Worm (Caenorhabditis elegans): ENCODE data around the gene exc-9.

Gene exc-9

ce11 chrIV:7914991-7915390 lies 25.8 kb downstream of the exc-9 start, which contains the start of gene C49H3.4:
Gene C49H3.4 (plus strand): TSS chrIV:7915291.
- TF ChIP-seq mxl-2 (GFP tag; conservative IDR thresholded peaks at IDR 0.05): no peak
- TF ChIP-seq Y105C5A.15 (GFP tag; IDR thresholded peaks at IDR 0.05): no peak
- TF ChIP-seq hlh-11 (tag; optimal IDR thresholded peaks at IDR 0.05): no peak
- TF ChIP-seq T20F7.1 (GFP tag; optimal IDR thresholded peaks at IDR 0.05): peak; percentile 8
- no peak for TF ChIP-seq hlh-30 (tag; optimal IDR thresholded peaks at IDR 0.05; ENCODE audit: insufficient read depth)
- TF ChIP-seq hif-1 (tag; optimal IDR thresholded peaks at IDR 0.05): no peak
- TF ChIP-seq lin-38 (GFP tag; IDR thresholded peaks at IDR 0.05): no peak
- no peak for TF ChIP-seq lin-15B (tag; optimal IDR thresholded peaks at IDR 0.05)
- TF ChIP-seq ama-1 (optimal IDR thresholded peaks at IDR 0.05): peak; percentile 38
- TF ChIP-seq aha-1 (tag): peak; percentile 69

- TF ChIP-seq ceh-20 (GFP tag; IDR thresholded peaks at IDR 0.05) (no peak), T26A8.4 (GFP tag; IDR thresholded peaks at IDR 0.05) (peak; percentile 11; the same call in 1 of the 2 replicates), ceh-82 (tag; optimal IDR thresholded peaks at IDR 0.05) (no peak), lin-39 (tag; optimal IDR thresholded peaks at IDR 0.05) (no peak), hmg-1.1 (GFP tag; IDR thresholded peaks at IDR 0.05) (0 out of 2 replicates have a peak, but pooled peaks have one; percentile 27), hlh-30 (tag; optimal IDR thresholded peaks at IDR 0.05; ENCODE audit: insufficient read depth) (peak; percentile 75), nhr-42 (GFP tag; IDR thresholded peaks at IDR 0.05) (no peak), snpc-1.2 (GFP tag; IDR thresholded peaks at IDR 0.05) (no peak), lsy-2 (tag; optimal IDR thresholded peaks at IDR 0.05) (peak in 1 of 2 experiments; percentile 60), jun-1 (tag; optimal IDR thresholded peaks at IDR 0.05) (no peak), ceh-44 (GFP tag; IDR thresholded peaks at IDR 0.05) (no peak), nhr-102 (tag; optimal IDR thresholded peaks at IDR 0.05) (no peak), hif-1 (tag; optimal IDR thresholded peaks at IDR 0.05) (peak in 1 of 2 experiments; percentile 15), egl-27 (tag; optimal IDR thresholded peaks at IDR 0.05) (no peak), zip-11 (GFP tag; IDR thresholded peaks at IDR 0.05) (no peak), ctbp-1 (GFP tag; IDR thresholded peaks at IDR 0.05) (0 out of 2 replicates have a peak, but pooled peaks have one; percentile 43), lim-7 (GFP tag; IDR thresholded peaks at IDR 0.05) (no peak), daf-16 (GFP tag; optimal IDR thresholded peaks at IDR 0.05) (no peak), daf-16 (tag; optimal IDR thresholded peaks at IDR 0.05) (peak; percentile 42), mdl-1 (tag; optimal IDR thresholded peaks at IDR 0.05) (peak in 1 of 2 experiments; percentile 6), dmd-9 (GFP tag; IDR thresholded peaks at IDR 0.05) (no peak), nhr-11 (tag; optimal IDR thresholded peaks at IDR 0.05) (no peak), madf-9 (GFP tag; conservative IDR thresholded peaks at IDR 0.05) (no peak), tag-97 (GFP tag; IDR thresholded peaks at IDR 0.05) (no peak), ceh-62 (tag; optimal IDR thresholded peaks at IDR 0.05) (no peak), set-16 (GFP tag; IDR thresholded peaks at IDR 0.05) (no peak), T20F7.1 (GFP tag; optimal IDR thresholded peaks at IDR 0.05) (no peak), mxl-3 (GFP tag; optimal IDR thresholded peaks at IDR 0.05) (peak; percentile 40), zag-1 (tag; optimal IDR thresholded peaks at IDR 0.05) (no peak), D1046.2 (GFP tag; IDR thresholded peaks at IDR 0.05) (no peak), lin-29 (GFP tag; IDR thresholded peaks at IDR 0.05) (no peak), ceh-32 (tag; optimal IDR thresholded peaks at IDR 0.05; ENCODE audit: poor library complexity) (no peak), nhr-111 (GFP tag; optimal IDR thresholded peaks at IDR 0.05) (no peak), nhr-76 (tag; optimal IDR thresholded peaks at IDR 0.05) (no peak), dpl-1 (GFP tag; optimal IDR thresholded peaks at IDR 0.05) (no peak), nhr-237 (tag; optimal IDR thresholded peaks at IDR 0.05) (no peak), mxl-2 (GFP tag; conservative IDR thresholded peaks at IDR 0.05) (no peak), R02D3.7 (tag; optimal IDR thresholded peaks at IDR 0.05) (no peak), nhr-28 (tag; optimal IDR thresholded peaks at IDR 0.05) (no peak), rbr-2 (tag; optimal IDR thresholded peaks at IDR 0.05) (no peak), nhr-41 (GFP tag; IDR thresholded peaks at IDR 0.05) (no peak), dve-1 (tag; optimal IDR thresholded peaks at IDR 0.05; ENCODE audit: insufficient read depth) (peak; percentile 3), F49E8.2 (tag; optimal IDR thresholded peaks at IDR 0.05; ENCODE audit: borderline replicate concordance) (no peak)
Measured at ce11 chrIV:7910197-7910735, 30.6 kb downstream of the exc-9 start, which contains the start of the genes npp-27 and ntl-4. Gene npp-27 (minus strand): TSS chrIV:7910247. Gene ntl-4 (plus strand): TSS chrIV:7910575.
